Worm (Caenorhabditis elegans) whole organism, L1 larva: ENCODE data around the gene Y94H6A.2.
"Not testable (repeated sequence)": the region's sequence is repeated elsewhere in the genome, so short reads cannot be mapped to it uniquely, and the experiment has no call there.

ENCODE experiments used
- Y116A8C.19 ChIP-seq: sonication (generic microtip); optimal IDR thresholded peaks from 2 replicates; lab custom pipeline; 2016; ENCODE audit warnings: missing compliant biosample characterization, missing genetic modification characterization, borderline replicate concordance
- efl-3 ChIP-seq: fragments of 200-800 bp; sonication (Bioruptor generic); optimal IDR thresholded peaks from 2 replicates; lab custom pipeline; 2018; ENCODE audit warnings: mild to moderate bottlenecking, missing genetic modification characterization, missing compliant biosample characterization
- hlh-17 ChIP-seq: fragments of 200-800 bp; sonication (Bioruptor generic); optimal IDR thresholded peaks from 2 replicates; lab custom pipeline; 2018; ENCODE audit warnings: missing genetic modification characterization, mild to moderate bottlenecking, missing compliant biosample characterization, moderate library complexity, borderline replicate concordance
- hpl-2 ChIP-seq: fragments of 150-350 bp; optimal IDR thresholded peaks from 2 replicates; lab custom pipeline; 2014; ENCODE audit warnings: missing biosample characterization, missing genetic modification reagents, missing genetic modification characterization
- lin-13 ChIP-seq: fragments of 150-350 bp; optimal IDR thresholded peaks from 2 replicates; lab custom pipeline; 2014; ENCODE audit warnings: missing biosample characterization, missing genetic modification reagents, missing genetic modification characterization
- lsy-2 ChIP-seq, 2 experiments: fragments of 150-350 bp; optimal IDR thresholded peaks; 2 replicates each; lab custom pipeline; 2014; ENCODE audit warnings: missing biosample characterization in 2 of 2, missing genetic modification characterization in 2 of 2
- mep-1 ChIP-seq: fragments of 150-350 bp; optimal IDR thresholded peaks from 2 replicates; lab custom pipeline; 2014; ENCODE audit warnings: missing biosample characterization, missing genetic modification characterization
- nhr-237 ChIP-seq: fragments of 150-350 bp; optimal IDR thresholded peaks from 2 replicates; lab custom pipeline; 2014; ENCODE audit warnings: missing biosample characterization, missing genetic modification characterization
- nhr-85 ChIP-seq: sonication (generic microtip); peaks from one replicate; lab custom pipeline; 2016; ENCODE audit warnings: missing genetic modification characterization, inconsistent platforms, missing compliant biosample characterization
- pqm-1 ChIP-seq: sonication (generic microtip); optimal IDR thresholded peaks from 3 replicates; lab custom pipeline; 2017; ENCODE audit warnings: missing biosample characterization, missing genetic modification characterization
- snu-23 ChIP-seq: sonication (generic microtip); optimal IDR thresholded peaks from 2 replicates; lab custom pipeline; 2016; ENCODE audit warnings: missing genetic modification characterization, missing compliant biosample characterization
- sup-37 ChIP-seq: fragments of 200-800 bp; sonication (Bioruptor generic); optimal IDR thresholded peaks from 2 replicates; lab custom pipeline; 2018; ENCODE audit warnings: mild to moderate bottlenecking, missing genetic modification characterization, missing compliant biosample characterization
- swsn-7 ChIP-seq: sonication (generic microtip); optimal IDR thresholded peaks from 2 replicates; lab custom pipeline; 2016; ENCODE audit warnings: missing genetic modification characterization, missing compliant biosample characterization
- unc-30 ChIP-seq: sonication (generic microtip); optimal IDR thresholded peaks from 2 replicates; lab custom pipeline; 2017; ENCODE audit warnings: missing biosample characterization, missing genetic modification characterization
- vab-15 ChIP-seq: sonication (generic microtip); optimal IDR thresholded peaks from 2 replicates; lab custom pipeline; 2017; ENCODE audit warnings: missing genotype, mild to moderate bottlenecking, missing genetic modification characterization, missing compliant biosample characterization
- zip-4 ChIP-seq: fragments of 200-800 bp; sonication (Bioruptor generic); optimal IDR thresholded peaks from 2 replicates; lab custom pipeline; 2018; ENCODE audit warnings: mild to moderate bottlenecking, missing genetic modification characterization, moderate library complexity, missing compliant biosample characterization

Gene Y94H6A.2

DNA sequence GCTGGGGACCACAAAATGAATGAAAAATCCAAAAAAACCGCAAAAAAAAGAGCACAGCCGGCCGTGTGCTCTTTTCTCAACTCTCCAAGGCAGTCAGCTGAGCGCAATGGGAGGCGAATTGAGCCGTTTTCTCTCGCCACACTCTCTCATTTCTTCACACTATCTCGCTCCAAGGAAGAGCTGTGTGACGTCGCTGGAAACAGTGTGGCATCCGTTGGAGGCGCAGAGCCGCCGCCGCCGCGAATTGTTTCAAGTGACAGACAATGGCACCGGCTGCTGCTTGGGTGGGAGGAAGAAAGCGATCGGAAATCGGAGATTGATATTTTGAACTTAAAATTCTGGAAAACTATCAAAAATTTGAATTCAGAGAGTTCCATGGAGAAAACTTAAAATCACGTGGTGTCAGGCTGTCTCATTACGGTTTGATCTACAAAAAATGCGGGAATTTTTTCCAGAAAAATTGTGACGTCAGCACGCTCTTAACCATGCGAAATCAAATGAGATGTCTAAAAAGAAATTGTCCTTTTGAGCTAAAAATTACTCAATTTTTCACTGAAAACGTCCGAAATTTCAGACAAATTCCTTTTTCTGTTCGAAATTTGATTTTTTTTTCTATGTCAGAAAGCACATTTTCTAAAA lies 46.0 kb downstream of the Y94H6A.2 start (continued):
- no peak for TF ChIP-seq nhr-237 (tag; lab: Kevin White, UChicago)
- no peak for TF ChIP-seq hlh-17 (GFP tag; lab: Kevin White, UChicago)
- no peak for TF ChIP-seq zip-4 (GFP tag; lab: Kevin White, UChicago)
- no peak for TF ChIP-seq lin-13 (GFP tag; lab: Kevin White, UChicago)
- peak; percentile 64 for TF ChIP-seq snu-23 (GFP tag; lab: Kevin White, UChicago)
- peak; percentile 60 for TF ChIP-seq swsn-7 (tag; lab: Kevin White, UChicago)
- no peak for TF ChIP-seq vab-15
- TF ChIP-seq efl-3 (GFP tag; lab: Kevin White, UChicago), result no peak
- TF ChIP-seq unc-30 (tag; lab: Kevin White, UChicago), result no peak
- TF ChIP-seq pqm-1 (tag; lab: Kevin White, UChicago), result no peak
- peak; percentile 36 for TF ChIP-seq mep-1 (tag; lab: Kevin White, UChicago)

DNA sequence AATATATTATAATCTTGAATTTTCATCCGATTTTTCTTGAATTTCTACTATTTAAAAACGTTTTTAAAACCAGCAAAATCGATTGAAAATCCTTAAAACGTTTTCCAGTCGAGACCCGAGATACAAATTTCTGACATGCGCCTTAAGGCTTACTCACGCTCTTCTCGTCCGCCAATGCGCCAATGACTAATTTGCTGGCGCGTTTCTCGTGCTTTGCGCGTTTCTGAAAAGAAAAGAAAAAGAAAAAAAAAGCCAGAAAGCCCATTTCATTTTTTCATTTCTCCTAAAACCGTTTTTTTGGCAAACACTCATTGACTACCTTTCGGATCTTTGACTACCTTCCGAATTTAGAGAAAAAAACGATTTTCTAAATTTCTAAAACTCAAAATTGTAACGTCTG lies 46.6 kb downstream of the Y94H6A.2 start:
- TF ChIP-seq nhr-85 (tag; lab: Kevin White, UChicago), result peak; percentile 56
- TF ChIP-seq hpl-2 (GFP tag; lab: Kevin White, UChicago), result no peak

- TF ChIP-seq lsy-2 (tag; optimal IDR thresholded peaks at IDR 0.05; lab: Kevin White, UChicago); sup-37 (GFP tag; lab: Kevin White, UChicago); Y116A8C.19 (tag; lab: Kevin White, UChicago): not testable (repeated sequence)
Measured at ce11 chrIV:2777841-2778240, 47.7 kb downstream of the Y94H6A.2 start, which contains the start of gene Y54G2A.72. Gene Y54G2A.72 (plus strand): TSS chrIV:2778141.
